Fruit fly (Drosophila melanogaster): ENCODE data around the gene CG6769.

The CG6769 gene

DNA sequence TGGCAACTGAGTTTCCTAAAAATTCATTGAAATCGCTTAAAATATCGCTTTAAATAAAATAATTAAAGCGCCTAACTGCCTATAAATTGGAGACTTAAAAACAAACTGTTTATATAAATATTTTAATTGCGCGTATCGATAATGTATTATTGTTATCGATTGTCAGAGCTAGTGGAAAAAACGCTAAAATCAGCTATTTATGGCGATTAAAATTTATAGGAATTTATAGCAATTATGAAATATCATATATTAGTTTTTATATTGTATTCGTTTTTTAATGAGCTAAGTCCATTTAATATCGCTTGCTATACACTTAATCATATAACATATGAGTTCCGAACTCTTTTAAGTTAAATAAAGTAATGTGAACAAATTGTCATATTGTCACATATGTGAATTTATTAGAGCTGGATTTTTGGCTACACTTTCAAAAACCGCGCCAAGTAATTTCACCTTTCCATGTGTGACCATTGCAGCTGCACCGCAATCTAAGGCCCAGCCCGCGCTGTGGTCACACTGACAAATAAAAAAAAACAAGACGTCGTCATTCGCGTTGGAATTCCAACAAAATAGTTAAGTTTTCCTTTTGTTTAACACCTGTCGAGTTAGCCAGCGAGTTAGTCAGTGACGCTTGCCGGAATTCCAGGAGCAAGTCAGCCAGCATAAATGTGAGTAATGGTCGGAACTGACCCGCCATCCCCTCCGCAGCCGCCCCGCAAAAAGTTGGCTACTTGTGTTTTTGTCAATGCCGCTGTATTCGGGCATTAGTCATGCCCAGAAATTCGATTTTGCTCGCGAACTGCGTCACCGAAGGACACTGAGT is 46.6 kb downstream of the CG6769 start, which contains the start of the genes CG7772 and Vps4:
Gene CG7772 (minus strand): TSS at position 78 of the 823 bp plus-strand sequence.
Gene Vps4 (plus strand): TSS at position 509 of the 823 bp plus-strand sequence.
- no peak for TF ChIP-seq H15 (GFP tag; IDR thresholded peaks at IDR 0.05)
- TF ChIP-seq usp (GFP tag; optimal IDR thresholded peaks at IDR 0.05) = no peak
- no peak for TF ChIP-seq twi (tag; optimal IDR thresholded peaks at IDR 0.05)
- TF ChIP-seq pzg (GFP tag; optimal IDR thresholded peaks at IDR 0.05) = peak; percentile 52
- TF ChIP-seq CG16863 (GFP tag; optimal IDR thresholded peaks at IDR 0.05) = no peak
- TF ChIP-seq CG12236 (GFP tag; optimal IDR thresholded peaks at IDR 0.05) = no peak
- no peak for TF ChIP-seq CG31224 (GFP tag; IDR thresholded peaks at IDR 0.05)
- TF ChIP-seq zen (tag; optimal IDR thresholded peaks at IDR 0.05) = no peak
- TF ChIP-seq CG10147 (GFP tag; optimal IDR thresholded peaks at IDR 0.05) = no peak
- TF ChIP-seq CG5953 (GFP tag; IDR thresholded peaks at IDR 0.05) = no peak
- TF ChIP-seq CG9797 (GFP tag; optimal IDR thresholded peaks at IDR 0.05) = peak; percentile 74
- no peak for TF ChIP-seq aop (GFP tag; IDR thresholded peaks at IDR 0.05)
- no peak for TF ChIP-seq CG11456 (GFP tag; IDR thresholded peaks at IDR 0.05)
- TF ChIP-seq ewg (GFP tag; optimal IDR thresholded peaks at IDR 0.05) = no peak
- no peak for TF ChIP-seq wdn (GFP tag; IDR thresholded peaks at IDR 0.05)
- no peak for TF ChIP-seq D (optimal IDR thresholded peaks at IDR 0.05)
- TF ChIP-seq D (GFP tag; optimal IDR thresholded peaks at IDR 0.05) = no peak
- TF ChIP-seq Myb (GFP tag; optimal IDR thresholded peaks at IDR 0.05) = no peak
- peak; percentile 12 for TF ChIP-seq CoRest (tag; optimal IDR thresholded peaks at IDR 0.05)
- TF ChIP-seq CG17829 (tag; optimal IDR thresholded peaks at IDR 0.05) = no peak
- TF ChIP-seq Atf3 (GFP tag; optimal IDR thresholded peaks at IDR 0.05) = no peak
- TF ChIP-seq CG17568 (GFP tag; optimal IDR thresholded peaks at IDR 0.05) = no peak
- no peak for TF ChIP-seq CG6689 (GFP tag; IDR thresholded peaks at IDR 0.05)
- no peak for TF ChIP-seq hth (optimal IDR thresholded peaks at IDR 0.05)
- no peak for TF ChIP-seq GATAe (GFP tag; conservative IDR thresholded peaks at IDR 0.05)
- no peak for TF ChIP-seq CG32767 (GFP tag; IDR thresholded peaks at IDR 0.05)
- TF ChIP-seq CG10321 (GFP tag; IDR thresholded peaks at IDR 0.05) = no peak
- TF ChIP-seq Bgb (GFP tag; IDR thresholded peaks at IDR 0.05; ENCODE audit: partially characterized antibody) = no peak
- peak; percentile 48 for TF ChIP-seq Med (GFP tag)
- TF ChIP-seq toy (GFP tag; IDR thresholded peaks at IDR 0.05) = no peak
- TF ChIP-seq CG15601 (tag; optimal IDR thresholded peaks at IDR 0.05) = no peak
- TF ChIP-seq CG30020 (tag; optimal IDR thresholded peaks at IDR 0.05) = peak; percentile 23
- peak; percentile 44 for TF ChIP-seq nmo (GFP tag; optimal IDR thresholded peaks at IDR 0.05)
- TF ChIP-seq Lpt (GFP tag; optimal IDR thresholded peaks at IDR 0.05) = no peak
- TF ChIP-seq Bteb2 (GFP tag; optimal IDR thresholded peaks at IDR 0.05) = no peak
- TF ChIP-seq PHDP (tag; optimal IDR thresholded peaks at IDR 0.05) = no peak
- TF ChIP-seq lov (optimal IDR thresholded peaks at IDR 0.05) = no peak
- no peak for TF ChIP-seq lov (GFP tag; IDR thresholded peaks at IDR 0.05)
- no peak for TF ChIP-seq danr (GFP tag; IDR thresholded peaks at IDR 0.05)
- no peak for TF ChIP-seq CG6813 (GFP tag; optimal IDR thresholded peaks at IDR 0.05)
- no peak for TF ChIP-seq klu (GFP tag; IDR thresholded peaks at IDR 0.05)
- TF ChIP-seq vnd (GFP tag; IDR thresholded peaks at IDR 0.05; ENCODE audit: partially characterized antibody) = no peak
- TF ChIP-seq pho (GFP tag; optimal IDR thresholded peaks at IDR 0.05) = no peak
- TF ChIP-seq CG12769 (tag; optimal IDR thresholded peaks at IDR 0.05) = no peak
- peak; percentile 33 for TF ChIP-seq abd-A (tag; optimal IDR thresholded peaks at IDR 0.05)
- no peak for TF ChIP-seq CG16815 (GFP tag; optimal IDR thresholded peaks at IDR 0.05)
- TF ChIP-seq prd (optimal IDR thresholded peaks at IDR 0.05) = no peak
- no peak for TF ChIP-seq prd (GFP tag; IDR thresholded peaks at IDR 0.05)
- no peak for TF ChIP-seq CG11696 (GFP tag; IDR thresholded peaks at IDR 0.05)
- TF ChIP-seq Deaf1 (tag; optimal IDR thresholded peaks at IDR 0.05) = no peak
- peak; percentile 34 for TF ChIP-seq Sry-δ (GFP tag; optimal IDR thresholded peaks at IDR 0.05)
- no peak for TF ChIP-seq Nf-YB (GFP tag; optimal IDR thresholded peaks at IDR 0.05)

Data from whole organism, embryonic.